Fruit fly (Drosophila melanogaster): Measurements from ENCODE around the gene Pgant8.

Pgant8 gene

dm6 chr3L:15641590-15642019 lies 42.1 kb upstream of the Pgant8 start:
- no peak for TF ChIP-seq ovo (GFP tag; optimal IDR thresholded peaks at IDR 0.05)
- no peak for TF ChIP-seq Mnt (GFP tag; optimal IDR thresholded peaks at IDR 0.05)
- TF ChIP-seq Clk (GFP tag; optimal IDR thresholded peaks at IDR 0.05), result no peak
- TF ChIP-seq cnc (optimal IDR thresholded peaks at IDR 0.05), result no peak
- TF ChIP-seq CG5204 (GFP tag; optimal IDR thresholded peaks at IDR 0.05), result no peak
- no peak for TF ChIP-seq Crg-1 (GFP tag; optimal IDR thresholded peaks at IDR 0.05)
- no peak for TF ChIP-seq tj (GFP tag; optimal IDR thresholded peaks at IDR 0.05)
- TF ChIP-seq CG11617 (GFP tag; optimal IDR thresholded peaks at IDR 0.05), result no peak
- TF ChIP-seq bab1 (GFP tag; optimal IDR thresholded peaks at IDR 0.05), result no peak
- no peak for TF ChIP-seq CG33017 (tag; optimal IDR thresholded peaks at IDR 0.05)
- no peak for TF ChIP-seq cic (GFP tag; optimal IDR thresholded peaks at IDR 0.05)
- TF ChIP-seq CG14711 (tag; optimal IDR thresholded peaks at IDR 0.05), result no peak
- TF ChIP-seq CG1620 (GFP tag; optimal IDR thresholded peaks at IDR 0.05), result no peak
- no peak for TF ChIP-seq toe (GFP tag; optimal IDR thresholded peaks at IDR 0.05)
- TF ChIP-seq CG12768 (GFP tag; optimal IDR thresholded peaks at IDR 0.05), result no peak
- no peak for TF ChIP-seq CG7101 (tag; optimal IDR thresholded peaks at IDR 0.05)
- no peak for TF ChIP-seq kay (GFP tag; ENCODE audit: borderline replicate concordance)
- no peak for TF ChIP-seq Hr96 (GFP tag; optimal IDR thresholded peaks at IDR 0.05)
- TF ChIP-seq CG7045 (GFP tag; optimal IDR thresholded peaks at IDR 0.05), result no peak
- TF ChIP-seq pad (GFP tag; optimal IDR thresholded peaks at IDR 0.05), result no peak

- TF ChIP-seq CG1620 (GFP tag; optimal IDR thresholded peaks at IDR 0.05) (no peak), Mnt (GFP tag; optimal IDR thresholded peaks at IDR 0.05) (no peak), Hr96 (GFP tag; optimal IDR thresholded peaks at IDR 0.05) (no peak), CG7101 (tag; optimal IDR thresholded peaks at IDR 0.05) (no peak), pad (GFP tag; optimal IDR thresholded peaks at IDR 0.05) (no peak), CG33017 (tag; optimal IDR thresholded peaks at IDR 0.05) (no peak), CG11617 (GFP tag; optimal IDR thresholded peaks at IDR 0.05) (no peak), CG5204 (GFP tag; optimal IDR thresholded peaks at IDR 0.05) (no peak), CG14711 (tag; optimal IDR thresholded peaks at IDR 0.05) (no peak)
These were observed 37.5 kb upstream of the Pgant8 start for dm6 chr3L:15646182-15646581.

dm6 chr3L:15647712-15648621 lies 35.7 kb upstream of the Pgant8 start, which contains the start of the genes comm3 and CG43083:
Gene comm3 (minus strand): TSS chr3L:15647762.
Gene CG43083 (plus strand): TSS chr3L:15648571.
- TF ChIP-seq cic (GFP tag; optimal IDR thresholded peaks at IDR 0.05), result no peak
- no peak for TF ChIP-seq toe (GFP tag; optimal IDR thresholded peaks at IDR 0.05)
- no peak for TF ChIP-seq CG5204 (GFP tag; optimal IDR thresholded peaks at IDR 0.05)
- TF ChIP-seq CG1620 (GFP tag; optimal IDR thresholded peaks at IDR 0.05), result no peak
- TF ChIP-seq tj (GFP tag; optimal IDR thresholded peaks at IDR 0.05), result no peak
- no peak for TF ChIP-seq ovo (GFP tag; optimal IDR thresholded peaks at IDR 0.05)
- TF ChIP-seq cnc (optimal IDR thresholded peaks at IDR 0.05), result no peak
- no peak for TF ChIP-seq Clk (GFP tag; optimal IDR thresholded peaks at IDR 0.05)
- no peak for TF ChIP-seq Mnt (GFP tag; optimal IDR thresholded peaks at IDR 0.05)
- no peak for TF ChIP-seq CG11617 (GFP tag; optimal IDR thresholded peaks at IDR 0.05)
- no peak for TF ChIP-seq CG7101 (tag; optimal IDR thresholded peaks at IDR 0.05)
- TF ChIP-seq Hr96 (GFP tag; optimal IDR thresholded peaks at IDR 0.05), result no peak
- no peak for TF ChIP-seq CG7045 (GFP tag; optimal IDR thresholded peaks at IDR 0.05)
- no peak for TF ChIP-seq CG12768 (GFP tag; optimal IDR thresholded peaks at IDR 0.05)
- TF ChIP-seq kay (GFP tag; ENCODE audit: borderline replicate concordance), result no peak
- no peak for TF ChIP-seq CG33017 (tag; optimal IDR thresholded peaks at IDR 0.05)
- TF ChIP-seq pad (GFP tag; optimal IDR thresholded peaks at IDR 0.05), result no peak
- no peak for TF ChIP-seq Crg-1 (GFP tag; optimal IDR thresholded peaks at IDR 0.05)
- TF ChIP-seq bab1 (GFP tag; optimal IDR thresholded peaks at IDR 0.05), result no peak

dm6 chr3L:15649561-15649960 lies 34.1 kb upstream of the Pgant8 start, which contains the start of the genes Eig71Ea and Eig71Eb:
Gene Eig71Ea (minus strand): TSS chr3L:15649661.
Gene Eig71Eb (plus strand): TSS chr3L:15649936.
- TF ChIP-seq CG14711 (tag; optimal IDR thresholded peaks at IDR 0.05), result no peak
- no peak for TF ChIP-seq kay (GFP tag; ENCODE audit: borderline replicate concordance)
- no peak for TF ChIP-seq cnc (optimal IDR thresholded peaks at IDR 0.05)
- no peak for TF ChIP-seq CG7045 (GFP tag; optimal IDR thresholded peaks at IDR 0.05)
- TF ChIP-seq tj (GFP tag; optimal IDR thresholded peaks at IDR 0.05), result no peak
- no peak for TF ChIP-seq cic (GFP tag; optimal IDR thresholded peaks at IDR 0.05)
- TF ChIP-seq CG5204 (GFP tag; optimal IDR thresholded peaks at IDR 0.05), result no peak
- TF ChIP-seq pad (GFP tag; optimal IDR thresholded peaks at IDR 0.05), result no peak

dm6 chr3L:15650552-15650951 lies 33.1 kb upstream of the Pgant8 start, which contains the start of gene CG43084:
Gene CG43084 (plus strand): TSS chr3L:15650852.
- TF ChIP-seq Crg-1 (GFP tag; optimal IDR thresholded peaks at IDR 0.05) (no peak), pad (GFP tag; optimal IDR thresholded peaks at IDR 0.05) (no peak), Hr96 (GFP tag; optimal IDR thresholded peaks at IDR 0.05) (no peak), CG14711 (tag; optimal IDR thresholded peaks at IDR 0.05) (no peak), Mnt (GFP tag; optimal IDR thresholded peaks at IDR 0.05) (no peak), Clk (GFP tag; optimal IDR thresholded peaks at IDR 0.05) (no peak), CG33017 (tag; optimal IDR thresholded peaks at IDR 0.05) (no peak)

dm6 chr3L:15652154-15652553 lies 31.5 kb upstream of the Pgant8 start, which contains the start of the genes Eig71Ec and Eig71Ed:
Gene Eig71Ec (minus strand): TSS chr3L:15652254.
Gene Eig71Ed (plus strand): TSS chr3L:15652537.
- TF ChIP-seq CG1620 (GFP tag; optimal IDR thresholded peaks at IDR 0.05) (no peak), Crg-1 (GFP tag; optimal IDR thresholded peaks at IDR 0.05) (no peak), cic (GFP tag; optimal IDR thresholded peaks at IDR 0.05) (no peak), CG14711 (tag; optimal IDR thresholded peaks at IDR 0.05) (no peak), tj (GFP tag; optimal IDR thresholded peaks at IDR 0.05) (no peak), cnc (optimal IDR thresholded peaks at IDR 0.05) (no peak), bab1 (GFP tag; optimal IDR thresholded peaks at IDR 0.05) (no peak), toe (GFP tag; optimal IDR thresholded peaks at IDR 0.05) (no peak)
